Fruit fly (Drosophila melanogaster) whole organism: ENCODE measurements around the gene CG5001.

Experiments used
- CG8478 ChIP-seq: fragments of >200 bp; optimal IDR thresholded peaks from 2 replicates; lab custom pipeline; 2018; ENCODE audit warnings: inconsistent platforms
- pan ChIP-seq: fragments of >200 bp; optimal IDR thresholded peaks from 2 replicates; lab custom pipeline; 2017
- psq ChIP-seq: fragments of >200 bp; optimal IDR thresholded peaks from 2 replicates; lab custom pipeline; 2017
- usp ChIP-seq: fragments of >200 bp; optimal IDR thresholded peaks from 2 replicates; lab custom pipeline; 2017; ENCODE audit warnings: missing biosample characterization, missing genetic modification characterization, mixed read lengths

DNA sequence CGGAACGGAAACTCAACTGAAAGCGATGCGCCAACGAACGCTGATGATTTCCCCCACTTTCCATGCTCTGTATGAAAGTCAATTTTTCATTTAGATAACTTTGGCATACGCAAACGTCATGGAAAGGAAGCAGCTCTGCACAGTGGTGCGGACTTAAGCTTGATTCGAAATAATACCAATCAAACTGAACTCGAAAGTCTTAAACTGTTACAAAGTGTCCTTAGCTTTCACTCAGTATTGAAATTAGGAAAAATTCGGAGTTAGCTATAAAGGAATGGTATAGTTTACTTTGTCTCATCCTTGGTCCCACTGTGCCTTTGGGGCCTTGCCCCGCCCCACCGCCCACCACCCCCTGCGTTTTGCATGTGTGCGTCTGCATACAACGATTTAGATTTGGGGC, 21.9 kb downstream of the CG5001 start:
- no peak for TF ChIP-seq pan
- no peak for TF ChIP-seq psq
- no peak for TF ChIP-seq usp (GFP tag; lab: Kevin White, UChicago)
- no peak for TF ChIP-seq CG8478 (lab: Kevin White, UChicago)
